Fruit fly (Drosophila melanogaster): Measurements from ENCODE around the gene fwd.

fwd gene

dm6 chr3L:320010-320337, 290 bp upstream of the fwd start:
- no peak for TF ChIP-seq toe (GFP tag; optimal IDR thresholded peaks at IDR 0.05)
- no peak for TF ChIP-seq Hr96 (GFP tag; optimal IDR thresholded peaks at IDR 0.05)
- no peak for TF ChIP-seq CG11617 (GFP tag; optimal IDR thresholded peaks at IDR 0.05)
- no peak for TF ChIP-seq pad (GFP tag; optimal IDR thresholded peaks at IDR 0.05)
- no peak for TF ChIP-seq Crg-1 (GFP tag; optimal IDR thresholded peaks at IDR 0.05)
- TF ChIP-seq Mnt (GFP tag; optimal IDR thresholded peaks at IDR 0.05): no peak
- TF ChIP-seq cnc (optimal IDR thresholded peaks at IDR 0.05): no peak
- no peak for TF ChIP-seq CG7101 (tag; optimal IDR thresholded peaks at IDR 0.05)
- TF ChIP-seq tj (GFP tag; optimal IDR thresholded peaks at IDR 0.05): no peak
- TF ChIP-seq ovo (GFP tag; optimal IDR thresholded peaks at IDR 0.05): no peak
- TF ChIP-seq Clk (GFP tag; optimal IDR thresholded peaks at IDR 0.05): no peak
- no peak for TF ChIP-seq CG12768 (GFP tag; optimal IDR thresholded peaks at IDR 0.05)
- no peak for TF ChIP-seq bab1 (GFP tag; optimal IDR thresholded peaks at IDR 0.05)

DNA sequence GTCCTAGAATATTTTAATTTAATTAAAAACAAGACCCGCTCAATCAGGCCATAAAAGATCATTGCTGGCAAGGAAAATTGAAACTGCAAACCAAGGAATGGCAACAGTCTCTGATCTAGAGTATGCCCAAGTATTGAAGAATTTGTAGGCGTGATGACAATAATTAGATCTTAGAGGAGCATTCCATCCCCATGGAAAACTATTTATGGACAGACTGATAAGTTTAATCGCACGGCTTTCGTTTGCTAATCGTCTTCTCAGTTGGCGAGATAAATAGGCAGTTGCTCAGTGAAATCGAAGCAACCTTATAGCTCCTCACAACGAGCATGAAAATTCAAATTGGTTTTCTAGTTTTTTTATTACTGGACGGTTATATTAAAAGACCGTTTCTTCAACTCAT, 2.9 kb downstream of the fwd start, which contains the start of gene ddbt:
Gene ddbt, plus strand, starts transcription at position 301 of the 400 bp plus-strand sequence.
- TF ChIP-seq bab1 (GFP tag; optimal IDR thresholded peaks at IDR 0.05): no peak

dm6 chr3L:315140-315539, 4.5 kb downstream of the fwd start:
- TF ChIP-seq bab1 (GFP tag; optimal IDR thresholded peaks at IDR 0.05) (no peak), Clk (GFP tag; optimal IDR thresholded peaks at IDR 0.05) (no peak), CG1620 (GFP tag; optimal IDR thresholded peaks at IDR 0.05) (no peak), cnc (optimal IDR thresholded peaks at IDR 0.05) (no peak), Hr96 (GFP tag; optimal IDR thresholded peaks at IDR 0.05) (no peak), CG33017 (tag; optimal IDR thresholded peaks at IDR 0.05) (no peak), ovo (GFP tag; optimal IDR thresholded peaks at IDR 0.05) (no peak), CG5204 (GFP tag; optimal IDR thresholded peaks at IDR 0.05) (no peak)

DNA sequence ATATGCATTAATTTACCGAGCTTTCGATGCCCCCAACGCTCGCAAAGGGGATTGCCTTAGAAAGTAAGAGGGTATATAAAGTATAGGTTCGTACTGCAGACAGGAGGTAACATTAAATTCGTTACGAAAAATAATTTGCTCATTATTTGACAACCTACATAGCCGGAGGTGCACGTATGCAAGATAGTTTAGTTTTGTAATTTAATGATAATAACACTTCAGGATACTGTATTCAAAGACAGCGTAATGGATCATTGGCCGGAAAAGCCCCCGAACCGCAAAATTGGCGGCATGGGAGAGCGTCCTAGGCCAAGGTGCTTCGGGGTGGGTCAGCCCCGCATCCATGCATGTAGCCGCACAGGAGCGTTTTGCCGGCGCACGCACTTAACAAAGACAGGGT, 7.4 kb downstream of the fwd start:
- TF ChIP-seq Clk (GFP tag; optimal IDR thresholded peaks at IDR 0.05) (no peak), CG1620 (GFP tag; optimal IDR thresholded peaks at IDR 0.05) (no peak), tj (GFP tag; optimal IDR thresholded peaks at IDR 0.05) (no peak), Hr96 (GFP tag; optimal IDR thresholded peaks at IDR 0.05) (no peak)

DNA sequence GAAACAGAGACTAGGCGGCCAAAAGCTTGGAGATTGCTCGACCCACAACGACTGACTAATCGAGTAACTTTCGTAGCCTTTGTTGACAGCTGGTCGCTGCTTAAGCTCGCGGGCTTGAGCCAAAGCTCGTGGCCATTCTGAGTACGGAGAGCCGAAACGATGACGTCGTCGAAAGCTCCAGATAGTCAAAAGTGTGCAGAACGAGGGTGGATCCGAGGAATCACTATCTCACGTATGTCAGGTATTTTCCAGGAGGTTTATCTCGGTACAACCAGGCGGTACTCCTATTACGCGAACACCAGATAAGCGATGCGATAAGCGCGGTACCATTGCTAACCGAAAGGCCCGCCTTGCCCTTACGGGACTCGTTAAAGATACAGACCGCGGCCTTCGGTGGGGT, 8.1 kb downstream of the fwd start:
- peak; percentile 2 for TF ChIP-seq CG7101 (tag; optimal IDR thresholded peaks at IDR 0.05)
- TF ChIP-seq CG12768 (GFP tag; optimal IDR thresholded peaks at IDR 0.05): peak; percentile 23
- TF ChIP-seq bab1 (GFP tag; optimal IDR thresholded peaks at IDR 0.05): peak; percentile 20
- TF ChIP-seq Mnt (GFP tag; optimal IDR thresholded peaks at IDR 0.05): no peak
- TF ChIP-seq ovo (GFP tag; optimal IDR thresholded peaks at IDR 0.05): no peak
- no peak for TF ChIP-seq Crg-1 (GFP tag; optimal IDR thresholded peaks at IDR 0.05)
- TF ChIP-seq CG1620 (GFP tag; optimal IDR thresholded peaks at IDR 0.05): no peak
- TF ChIP-seq pad (GFP tag; optimal IDR thresholded peaks at IDR 0.05): no peak
- TF ChIP-seq CG7045 (GFP tag; optimal IDR thresholded peaks at IDR 0.05): no peak
- TF ChIP-seq CG33017 (tag; optimal IDR thresholded peaks at IDR 0.05): peak; percentile 23
- TF ChIP-seq kay (GFP tag; ENCODE audit: borderline replicate concordance): no peak
- peak; percentile 82 for TF ChIP-seq cic (GFP tag; optimal IDR thresholded peaks at IDR 0.05)
- TF ChIP-seq toe (GFP tag; optimal IDR thresholded peaks at IDR 0.05): no peak
- TF ChIP-seq Hr96 (GFP tag; optimal IDR thresholded peaks at IDR 0.05): no peak
- TF ChIP-seq CG14711 (tag; optimal IDR thresholded peaks at IDR 0.05): no peak
- no peak for TF ChIP-seq cnc (optimal IDR thresholded peaks at IDR 0.05)
- no peak for TF ChIP-seq CG11617 (GFP tag; optimal IDR thresholded peaks at IDR 0.05)

DNA sequence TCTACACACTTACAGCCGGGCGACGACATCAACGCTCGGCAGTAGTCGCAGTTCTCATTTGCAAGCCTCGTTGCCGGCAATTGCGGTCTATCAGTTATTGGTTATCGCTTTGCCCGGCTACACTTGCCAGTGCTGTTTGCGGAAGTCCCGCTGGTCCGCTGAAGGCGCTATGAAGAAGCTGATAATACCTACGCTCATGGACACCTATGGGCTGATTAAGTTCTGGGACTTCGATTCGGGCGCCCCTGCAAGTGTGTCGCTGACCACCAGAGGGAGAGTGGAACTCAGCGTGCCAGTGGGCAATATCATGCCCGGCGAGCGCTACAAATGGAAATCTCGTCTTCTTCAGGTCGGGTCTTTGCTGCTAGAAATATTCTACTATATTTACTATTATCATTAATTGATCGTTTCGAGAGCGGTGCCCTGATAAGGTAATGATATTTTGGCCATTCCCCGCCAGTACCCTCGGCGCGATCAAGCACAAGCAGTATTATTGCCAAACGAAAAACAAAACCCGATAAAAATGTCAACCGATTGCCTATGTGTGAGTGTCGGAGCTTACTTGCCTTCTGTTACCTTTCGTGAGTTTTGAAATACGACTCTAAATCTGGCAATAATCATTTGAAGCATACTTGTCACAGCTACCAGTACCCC, 19.6 kb downstream of the fwd start:
- no peak for TF ChIP-seq CG7101 (tag; optimal IDR thresholded peaks at IDR 0.05)
- peak; percentile 38 for TF ChIP-seq cic (GFP tag; optimal IDR thresholded peaks at IDR 0.05)
- no peak for TF ChIP-seq pad (GFP tag; optimal IDR thresholded peaks at IDR 0.05)

dm6 chr3L:298459-298858, 21.2 kb downstream of the fwd start:
- no peak for TF ChIP-seq tj (GFP tag; optimal IDR thresholded peaks at IDR 0.05)
- TF ChIP-seq toe (GFP tag; optimal IDR thresholded peaks at IDR 0.05): no peak
- no peak for TF ChIP-seq Mnt (GFP tag; optimal IDR thresholded peaks at IDR 0.05)
- no peak for TF ChIP-seq CG7101 (tag; optimal IDR thresholded peaks at IDR 0.05)
- TF ChIP-seq kay (GFP tag; ENCODE audit: borderline replicate concordance): no peak
- no peak for TF ChIP-seq Hr96 (GFP tag; optimal IDR thresholded peaks at IDR 0.05)
- TF ChIP-seq CG1620 (GFP tag; optimal IDR thresholded peaks at IDR 0.05): no peak
- TF ChIP-seq CG14711 (tag; optimal IDR thresholded peaks at IDR 0.05): no peak

dm6 chr3L:297240-297639, 22.4 kb downstream of the fwd start:
- no peak for TF ChIP-seq CG12768 (GFP tag; optimal IDR thresholded peaks at IDR 0.05)
- no peak for TF ChIP-seq CG7101 (tag; optimal IDR thresholded peaks at IDR 0.05)
- TF ChIP-seq bab1 (GFP tag; optimal IDR thresholded peaks at IDR 0.05): no peak
- no peak for TF ChIP-seq CG11617 (GFP tag; optimal IDR thresholded peaks at IDR 0.05)
- peak; percentile 24 for TF ChIP-seq kay (GFP tag; ENCODE audit: borderline replicate concordance)

Measured in whole organism, adult.